Fruit fly (Drosophila melanogaster) whole organism, embryonic: ENCODE measurements around the gene tth.
A peak's percentile ranks its signal among the peaks of the same experiment; 100 is the strongest.

Experiments used
- ATbp ChIP-seq: fragments of 200-800 bp; sonication (Bioruptor generic); optimal IDR thresholded peaks from 2 replicates; lab custom pipeline; 2017; ENCODE audit warnings: missing biosample characterization, mild to moderate bottlenecking, missing genetic modification characterization, missing genetic modification reagents
- Atf6 ChIP-seq: fragments of 200-800 bp; sonication (Bioruptor generic); IDR thresholded peaks from 2 replicates; pipeline ENCODE4 v1.3.6; 2022; ENCODE audit warnings: missing biosample characterization, missing genetic modification characterization
- BtbVII ChIP-seq: fragments of 200-800 bp; sonication (Bioruptor generic); optimal IDR thresholded peaks from 3 replicates; lab custom pipeline; 2017; ENCODE audit warnings: missing biosample characterization, mild to moderate bottlenecking, missing genetic modification characterization
- CG11085 ChIP-seq: fragments of 200-800 bp; sonication (Bioruptor generic); IDR thresholded peaks from 2 replicates; pipeline ENCODE4 v1.3.6; 2022; ENCODE audit warnings: missing biosample characterization, missing genetic modification characterization
- CG11695 ChIP-seq: fragments of 200-800 bp; sonication (Bioruptor generic); IDR thresholded peaks from 3 replicates; pipeline ENCODE4 v1.3.6; 2022; ENCODE audit warnings: missing biosample characterization, missing genetic modification characterization
- CG12299 ChIP-seq: fragments of 200-800 bp; sonication (Bioruptor generic); optimal IDR thresholded peaks from 2 replicates; lab custom pipeline; 2018; ENCODE audit warnings: missing biosample characterization, mild to moderate bottlenecking, missing genetic modification characterization
- CG1233 ChIP-seq: fragments of 200-800 bp; sonication (Bioruptor generic); optimal IDR thresholded peaks from 4 replicates; lab custom pipeline; 2018; ENCODE audit warnings: missing biosample characterization, mild to moderate bottlenecking, missing genetic modification characterization
- CG12769 ChIP-seq: fragments of 200-800 bp; sonication (Bioruptor generic); optimal IDR thresholded peaks from 2 replicates; lab custom pipeline; 2019; ENCODE audit warnings: missing biosample characterization, mild to moderate bottlenecking, missing genetic modification characterization, moderate library complexity
- CG13624 ChIP-seq: fragments of 200-800 bp; sonication (Bioruptor generic); optimal IDR thresholded peaks from 2 replicates; lab custom pipeline; 2016; ENCODE audit warnings: missing biosample characterization, missing genetic modification characterization
- CG13894 ChIP-seq: fragments of 200-800 bp; sonication (Bioruptor generic); optimal IDR thresholded peaks from 3 replicates; lab custom pipeline; 2018; ENCODE audit warnings: missing biosample characterization, mild to moderate bottlenecking, missing genetic modification characterization, moderate library complexity
- CG14014 ChIP-seq: fragments of 200-800 bp; sonication (Bioruptor generic); IDR thresholded peaks from 2 replicates; pipeline ENCODE4 v1.3.6; 2022; ENCODE audit warnings: missing biosample characterization, missing genetic modification characterization
- CG14441 ChIP-seq: fragments of 200-800 bp; sonication (Bioruptor generic); IDR thresholded peaks from 2 replicates; pipeline ENCODE4 v1.3.6; 2022; ENCODE audit warnings: missing biosample characterization, missing genetic modification characterization
- CG15514 ChIP-seq: fragments of 200-800 bp; sonication (Bioruptor generic); optimal IDR thresholded peaks from 3 replicates; lab custom pipeline; 2017; ENCODE audit warnings: missing biosample characterization, missing genetic modification characterization, mild to moderate bottlenecking, moderate library complexity, missing genetic modification reagents
- CG15696 ChIP-seq: fragments of 200-800 bp; sonication (Bioruptor generic); optimal IDR thresholded peaks from 2 replicates; lab custom pipeline; 2019; ENCODE audit warnings: missing biosample characterization, mild to moderate bottlenecking, missing genetic modification characterization, moderate library complexity
- CG1603 ChIP-seq: fragments of 200-800 bp; sonication (Bioruptor generic); optimal IDR thresholded peaks from 2 replicates; lab custom pipeline; 2019; ENCODE audit warnings: missing biosample characterization, mild to moderate bottlenecking, missing genetic modification characterization, moderate library complexity
- CG17912 ChIP-seq: fragments of 200-800 bp; sonication (Bioruptor generic); optimal IDR thresholded peaks from 2 replicates; lab custom pipeline; 2018; ENCODE audit warnings: missing biosample characterization, mild to moderate bottlenecking, missing genetic modification characterization
- CG2678 ChIP-seq: fragments of 200-800 bp; sonication (Bioruptor generic); optimal IDR thresholded peaks from 3 replicates; lab custom pipeline; 2019; ENCODE audit warnings: missing biosample characterization, mild to moderate bottlenecking, missing genetic modification characterization, moderate library complexity
- CG30403 ChIP-seq: fragments of 200-800 bp; sonication (Bioruptor generic); optimal IDR thresholded peaks from 3 replicates; lab custom pipeline; 2016; ENCODE audit warnings: missing biosample characterization, missing genetic modification characterization
- CG33557 ChIP-seq: fragments of 200-800 bp; sonication (Bioruptor generic); optimal IDR thresholded peaks from 2 replicates; lab custom pipeline; 2019; ENCODE audit warnings: missing biosample characterization, mild to moderate bottlenecking, missing genetic modification characterization, moderate library complexity
- CG4328 ChIP-seq: fragments of 200-800 bp; sonication (Bioruptor generic); optimal IDR thresholded peaks from 3 replicates; lab custom pipeline; 2017; ENCODE audit warnings: missing biosample characterization, missing genetic modification reagents, missing genetic modification characterization
- CG4854 ChIP-seq: fragments of 200-800 bp; sonication (Bioruptor generic); optimal IDR thresholded peaks from 2 replicates; lab custom pipeline; 2016; ENCODE audit warnings: missing biosample characterization, missing genetic modification characterization, inconsistent platforms
- CG6254 ChIP-seq: fragments of 200-800 bp; sonication (Bioruptor generic); optimal IDR thresholded peaks from 3 replicates; lab custom pipeline; 2017; ENCODE audit warnings: mild to moderate bottlenecking, missing biosample characterization, missing genetic modification reagents, missing genetic modification characterization
- CG6765 ChIP-seq: fragments of 200-800 bp; sonication (Bioruptor generic); optimal IDR thresholded peaks from 3 replicates; lab custom pipeline; 2017; ENCODE audit warnings: missing biosample characterization, mild to moderate bottlenecking, missing genetic modification characterization
- CoRest ChIP-seq: fragments of 200-800 bp; sonication (Bioruptor generic); optimal IDR thresholded peaks from 3 replicates; lab custom pipeline; 2018; ENCODE audit warnings: missing biosample characterization, mild to moderate bottlenecking, missing genetic modification characterization, moderate library complexity
- Dp ChIP-seq: fragments of 200-800 bp; sonication (Bioruptor generic); optimal IDR thresholded peaks from 2 replicates; lab custom pipeline; 2018; ENCODE audit warnings: missing biosample characterization, mild to moderate bottlenecking, missing genetic modification characterization, moderate library complexity
- Fer1 ChIP-seq: fragments of 200-800 bp; sonication (Bioruptor generic); optimal IDR thresholded peaks from 2 replicates; lab custom pipeline; 2017; ENCODE audit warnings: missing biosample characterization, mild to moderate bottlenecking, missing genetic modification characterization
- Fer2 ChIP-seq: fragments of 200-800 bp; sonication (Bioruptor generic); optimal IDR thresholded peaks from 2 replicates; lab custom pipeline; 2018; ENCODE audit warnings: missing biosample characterization, mild to moderate bottlenecking, missing genetic modification characterization, moderate library complexity
- Hmx ChIP-seq: fragments of 200-800 bp; sonication (Bioruptor generic); optimal IDR thresholded peaks from 2 replicates; lab custom pipeline; 2016; ENCODE audit warnings: missing biosample characterization, missing genetic modification characterization
- MBD-R2 ChIP-seq: fragments of 200-800 bp; sonication (Bioruptor generic); IDR thresholded peaks from 2 replicates; pipeline ENCODE4 v1.3.6; 2022; ENCODE audit warnings: missing biosample characterization, missing genetic modification characterization
- MTF-1 ChIP-seq: fragments of 200-800 bp; sonication (Bioruptor generic); optimal IDR thresholded peaks from 2 replicates; lab custom pipeline; 2018; ENCODE audit warnings: missing biosample characterization, mild to moderate bottlenecking, missing genetic modification characterization, borderline replicate concordance
- Myb ChIP-seq: fragments of 200-800 bp; sonication (Bioruptor generic); optimal IDR thresholded peaks from 2 replicates; lab custom pipeline; 2016; ENCODE audit warnings: missing biosample characterization, missing genetic modification characterization
- NFAT ChIP-seq: fragments of 200-800 bp; sonication (Bioruptor generic); IDR thresholded peaks from 2 replicates; pipeline ENCODE4 v1.3.6; 2022; ENCODE audit warnings: missing biosample characterization, missing genetic modification characterization
- Vsx1 ChIP-seq: fragments of 200-800 bp; sonication (Bioruptor generic); optimal IDR thresholded peaks from 2 replicates; lab custom pipeline; 2017; ENCODE audit warnings: missing biosample characterization, mild to moderate bottlenecking, missing genetic modification characterization, missing genetic modification reagents
- caup ChIP-seq: fragments of 200-800 bp; sonication (Bioruptor generic); optimal IDR thresholded peaks from 3 replicates; lab custom pipeline; 2017; ENCODE audit warnings: missing biosample characterization, mild to moderate bottlenecking, missing genetic modification characterization, moderate library complexity; ENCODE audit not compliant: severe bottlenecking
- chinmo ChIP-seq: fragments of 200-800 bp; sonication (Bioruptor generic); IDR thresholded peaks from 4 replicates; pipeline ENCODE4 v1.3.6; 2022; ENCODE audit warnings: missing biosample characterization, missing genetic modification characterization; ENCODE audit not compliant: partially characterized antibody
- dmrt11E ChIP-seq: fragments of 200-800 bp; sonication (Bioruptor generic); optimal IDR thresholded peaks from 3 replicates; lab custom pipeline; 2018; ENCODE audit warnings: missing biosample characterization, mild to moderate bottlenecking, missing genetic modification characterization, moderate library complexity
- eve ChIP-seq, 2 experiments: fragments of >200 bp; optimal IDR thresholded peaks; 2 replicates each; lab custom pipeline; 2017; ENCODE audit warnings: missing biosample characterization in 2 of 2, missing genetic modification characterization in 2 of 2
- gce ChIP-seq: fragments of 200-800 bp; sonication (Bioruptor generic); IDR thresholded peaks from 3 replicates; pipeline ENCODE4 v1.3.6; 2022; ENCODE audit warnings: missing biosample characterization, missing genetic modification characterization
- gsb-n ChIP-seq: fragments of 200-800 bp; sonication (Bioruptor generic); optimal IDR thresholded peaks from 3 replicates; lab custom pipeline; 2018; ENCODE audit warnings: missing biosample characterization, mild to moderate bottlenecking, missing genetic modification characterization
- her ChIP-seq: fragments of 200-800 bp; sonication (Bioruptor generic); optimal IDR thresholded peaks from 2 replicates; lab custom pipeline; 2016; ENCODE audit warnings: missing biosample characterization, missing genetic modification characterization
- insv ChIP-seq, 2 experiments: fragments of 200-800 bp; sonication (Bioruptor generic); optimal IDR thresholded peaks; 3 replicates each; lab custom pipeline; 2016 to 2018; ENCODE audit warnings: missing biosample characterization in 2 of 2, missing genetic modification characterization in 2 of 2
- jing ChIP-seq: fragments of 200-800 bp; sonication (Bioruptor generic); optimal IDR thresholded peaks from 2 replicates; lab custom pipeline; 2018; ENCODE audit warnings: missing biosample characterization, mild to moderate bottlenecking, missing genetic modification characterization
- repo ChIP-seq: fragments of 200-800 bp; sonication (Bioruptor generic); optimal IDR thresholded peaks from 2 replicates; lab custom pipeline; 2016; ENCODE audit warnings: missing biosample characterization, missing genetic modification characterization
- sens-2 ChIP-seq: fragments of 200-800 bp; sonication (Bioruptor generic); IDR thresholded peaks from 2 replicates; pipeline ENCODE4 v1.3.6; 2022; ENCODE audit warnings: missing biosample characterization, missing genetic modification characterization
- slp2 ChIP-seq: fragments of 200-800 bp; sonication (Bioruptor generic); optimal IDR thresholded peaks from 2 replicates; lab custom pipeline; 2016; ENCODE audit warnings: missing biosample characterization, missing genetic modification characterization
- stwl ChIP-seq: fragments of 200-800 bp; sonication (Bioruptor generic); optimal IDR thresholded peaks from 3 replicates; lab custom pipeline; 2018; ENCODE audit warnings: missing biosample characterization, mild to moderate bottlenecking, missing genetic modification characterization, moderate library complexity
- tll ChIP-seq, 2 experiments: fragments of 200-800 bp in 1 of 2; fragments of >200 bp in 1 of 2; sonication (Bioruptor generic) in 1 of 2; optimal IDR thresholded peaks; 2 replicates each; lab custom pipeline; 2017 to 2019; ENCODE audit warnings: missing biosample characterization in 2 of 2, missing genetic modification characterization in 2 of 2, mild to moderate bottlenecking in 1 of 2, moderate library complexity in 1 of 2
- wor ChIP-seq: fragments of 200-800 bp; sonication (Bioruptor generic); IDR thresholded peaks from 2 replicates; pipeline ENCODE4 v1.3.6; 2022; ENCODE audit warnings: missing biosample characterization, missing genetic modification characterization

tth gene

dm6 chrX:13625888-13626578 lies 9.6 kb upstream of the tth start:
- TF ChIP-seq Fer1 (GFP tag; lab: Kevin White, UChicago) (peak; percentile 71), Dp (no peak), CoRest (peak; percentile 36), CG14441 (GFP tag; lab: Robert Waterston, UW) (no peak), CG11085 (GFP tag; lab: Robert Waterston, UW) (no peak), CG4328 (GFP tag; lab: Kevin White, UChicago) (peak; percentile 29), CG14014 (peak; percentile 48; the same call in 1 of the 2 replicates), gce (GFP tag; lab: Robert Waterston, UW) (0 out of 3 replicates have a peak, but pooled peaks have one; percentile 25), BtbVII (GFP tag; lab: Kevin White, UChicago) (peak; percentile 56), CG11695 (GFP tag; lab: Robert Waterston, UW) (0 out of 3 replicates have a peak, but pooled peaks have one; percentile 7), sens-2 (no peak), Atf6 (peak; percentile 67; the same call in 1 of the 2 replicates), Hmx (GFP tag; lab: Kevin White, UChicago) (no peak), eve (GFP tag; optimal IDR thresholded peaks at IDR 0.05; lab: Kevin White, UChicago) (no peak), CG6254 (GFP tag; lab: Kevin White, UChicago) (no peak), caup (GFP tag; lab: Kevin White, UChicago) (peak; percentile 73), CG1603 (peak; percentile 35), stwl (tag; lab: Kevin White, UChicago) (no peak), jing (GFP tag; lab: Kevin White, UChicago) (no peak), ATbp (GFP tag; lab: Kevin White, UChicago) (peak; percentile 32), repo (GFP tag; lab: Kevin White, UChicago) (no peak), CG15696 (tag; lab: Kevin White, UChicago) (peak; percentile 68), CG2678 (tag; lab: Kevin White, UChicago) (peak; percentile 75), CG15514 (peak; percentile 57), CG12769 (tag; lab: Kevin White, UChicago) (peak; percentile 49), CG33557 (GFP tag; lab: Kevin White, UChicago) (peak; percentile 18), CG13624 (GFP tag; lab: Kevin White, UChicago) (peak; percentile 10), Myb (GFP tag; lab: Kevin White, UChicago) (no peak), CG4854 (GFP tag; lab: Kevin White, UChicago) (peak; percentile 9), CG13894 (tag; lab: Kevin White, UChicago) (peak; percentile 71), NFAT (GFP tag; lab: Robert Waterston, UW) (peak; percentile 56; the same call in 1 of the 2 replicates), CG6765 (GFP tag; lab: Kevin White, UChicago) (peak; percentile 52), Fer2 (tag; lab: Kevin White, UChicago) (peak; percentile 64), CG30403 (GFP tag; lab: Kevin White, UChicago) (no peak), MBD-R2 (GFP tag; lab: Robert Waterston, UW) (no peak), Vsx1 (peak; percentile 3), slp2 (GFP tag; lab: Kevin White, UChicago) (no peak), MTF-1 (GFP tag; lab: Kevin White, UChicago) (peak; percentile 3), her (GFP tag; lab: Kevin White, UChicago) (peak; percentile 27), gsb-n (no peak), CG12299 (tag; lab: Kevin White, UChicago) (peak; percentile 55), CG17912 (GFP tag; lab: Kevin White, UChicago) (no peak), chinmo (GFP tag; lab: Robert Waterston, UW) (peak; percentile 73; the same call in 1 of the 4 replicates), CG1233 (GFP tag; lab: Kevin White, UChicago) (peak; percentile 37), wor (GFP tag; lab: Robert Waterston, UW) (no peak), tll (GFP tag; optimal IDR thresholded peaks at IDR 0.05; lab: Kevin White, UChicago) (no peak), insv (GFP tag; optimal IDR thresholded peaks at IDR 0.05; lab: Kevin White, UChicago) (peak in 1 of 2 experiments; percentile 9), dmrt11E (tag; lab: Kevin White, UChicago) (peak; percentile 14)
